Worm (Caenorhabditis elegans): ENCODE results near the gene spp-18.

DNA sequence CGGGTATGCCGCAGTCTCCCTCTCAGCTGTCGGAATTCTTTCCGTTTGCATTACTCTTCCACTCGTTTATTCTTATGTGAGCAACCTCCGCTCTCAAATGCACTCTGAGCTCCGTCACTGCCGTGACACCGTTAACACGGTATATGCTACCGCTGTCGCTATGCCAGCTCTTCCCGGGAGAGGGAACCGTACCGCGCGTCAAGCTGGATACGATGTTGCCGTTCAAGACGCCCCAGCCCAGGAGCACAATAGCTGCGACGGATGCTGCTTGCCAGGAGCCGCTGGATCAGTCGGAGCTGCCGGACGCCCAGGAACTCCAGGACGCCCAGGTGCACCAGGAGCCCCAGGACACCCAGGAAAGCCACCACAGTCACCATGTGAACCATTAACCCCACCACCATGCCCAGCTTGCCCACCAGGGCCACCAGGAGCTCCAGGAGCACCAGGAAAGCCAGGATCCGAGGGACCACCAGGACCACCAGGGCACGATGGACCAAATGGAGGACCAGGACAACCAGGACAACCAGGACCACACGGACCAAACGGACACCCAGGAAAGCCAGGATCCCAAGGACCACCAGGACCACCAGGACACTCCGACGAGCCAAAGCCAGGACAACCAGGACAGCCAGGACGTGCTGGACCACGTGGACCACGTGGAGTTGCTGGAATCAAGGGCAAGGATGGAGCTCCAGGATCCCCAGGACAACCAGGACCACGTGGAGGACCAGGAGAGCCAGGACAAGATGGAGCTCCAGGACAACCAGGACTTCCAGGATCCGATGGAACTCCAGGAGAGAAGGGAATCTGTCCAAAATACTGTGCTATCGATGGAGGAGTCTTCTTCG, 29.8 kb upstream of the spp-18 start:
- TF ChIP-seq dao-5 (tag; optimal IDR thresholded peaks at IDR 0.05) (no peak), him-1 (tag; optimal IDR thresholded peaks at IDR 0.05) (no peak)

Data from whole organism, L4/young adult.